Fruit fly (Drosophila melanogaster) whole organism, embryonic: ENCODE measurements around the gene CG14088.
A peak's percentile ranks its signal among the peaks of the same experiment; 100 is the strongest.

Experiments
- ATbp ChIP-seq: fragments of 200-800 bp; sonication (Bioruptor generic); optimal IDR thresholded peaks from 2 replicates; lab custom pipeline; 2017; ENCODE audit warnings: missing biosample characterization, mild to moderate bottlenecking, missing genetic modification characterization, missing genetic modification reagents
- Aef1 ChIP-seq: fragments of 200-800 bp; sonication (Bioruptor generic); IDR thresholded peaks from 3 replicates; pipeline ENCODE4 v1.3.6; 2022; ENCODE audit warnings: missing biosample characterization, missing genetic modification characterization
- Bdp1 ChIP-seq: fragments of 200-800 bp; sonication (Bioruptor generic); optimal IDR thresholded peaks from 3 replicates; lab custom pipeline; 2016; ENCODE audit warnings: missing biosample characterization, missing genetic modification characterization
- CG1024 ChIP-seq: fragments of 200-800 bp; sonication (Bioruptor generic); IDR thresholded peaks from 2 replicates; pipeline ENCODE4 v1.3.6; 2022; ENCODE audit warnings: missing biosample characterization, missing genetic modification characterization
- CG10321 ChIP-seq: fragments of 200-800 bp; sonication (Bioruptor generic); IDR thresholded peaks from 2 replicates; pipeline ENCODE4 v1.3.6; 2022; ENCODE audit warnings: missing biosample characterization, missing genetic modification characterization
- CG11504 ChIP-seq: fragments of 200-800 bp; sonication (Bioruptor generic); optimal IDR thresholded peaks from 3 replicates; lab custom pipeline; 2019; ENCODE audit warnings: missing biosample characterization, mild to moderate bottlenecking, missing genetic modification characterization, moderate library complexity
- CG11560 ChIP-seq: fragments of 200-800 bp; sonication (Bioruptor generic); IDR thresholded peaks from 3 replicates; pipeline ENCODE4 v1.3.6; 2022; ENCODE audit warnings: missing biosample characterization, missing genetic modification characterization
- CG11696 ChIP-seq: fragments of 200-800 bp; sonication (Bioruptor generic); IDR thresholded peaks from 2 replicates; pipeline ENCODE4 v1.3.6; 2022; ENCODE audit warnings: missing biosample characterization, missing genetic modification characterization
- CG14667 ChIP-seq: fragments of 200-800 bp; sonication (Bioruptor generic); IDR thresholded peaks from 2 replicates; pipeline ENCODE4 v1.3.6; 2022; ENCODE audit warnings: missing biosample characterization, missing genetic modification characterization
- CG1647 ChIP-seq: fragments of 200-800 bp; sonication (Bioruptor generic); optimal IDR thresholded peaks from 3 replicates; lab custom pipeline; 2016; ENCODE audit warnings: missing biosample characterization, missing genetic modification characterization
- CG18011 ChIP-seq: fragments of 200-800 bp; sonication (Bioruptor generic); optimal IDR thresholded peaks from 2 replicates; lab custom pipeline; 2017; ENCODE audit warnings: missing biosample characterization, missing genetic modification characterization, mild to moderate bottlenecking, moderate library complexity, missing genotype
- CG2712 ChIP-seq: fragments of 200-800 bp; optimal IDR thresholded peaks from 3 replicates; lab custom pipeline; 2019; ENCODE audit warnings: missing biosample characterization, mild to moderate bottlenecking, missing genetic modification characterization, moderate library complexity
- CG30431 ChIP-seq: fragments of 200-800 bp; sonication (Bioruptor generic); optimal IDR thresholded peaks from 2 replicates; lab custom pipeline; 2017; ENCODE audit warnings: missing biosample characterization, missing genetic modification characterization
- CG32772 ChIP-seq: fragments of 200-800 bp; sonication (Bioruptor generic); IDR thresholded peaks from 2 replicates; pipeline ENCODE4 v1.3.6; 2022; ENCODE audit warnings: missing biosample characterization, missing genetic modification characterization
- CG34376 ChIP-seq: fragments of 200-800 bp; sonication (Bioruptor generic); optimal IDR thresholded peaks from 2 replicates; lab custom pipeline; 2018; ENCODE audit warnings: missing biosample characterization, mild to moderate bottlenecking, missing genetic modification characterization
- CG43689 ChIP-seq: fragments of 200-800 bp; sonication (Bioruptor generic); IDR thresholded peaks from 2 replicates; pipeline ENCODE4 v1.3.6; 2022; ENCODE audit warnings: missing biosample characterization, missing genetic modification characterization
- CG4820 ChIP-seq: fragments of 200-800 bp; sonication (Bioruptor generic); optimal IDR thresholded peaks from 3 replicates; lab custom pipeline; 2016; ENCODE audit warnings: missing biosample characterization, missing genetic modification characterization
- CG4854 ChIP-seq: fragments of 200-800 bp; sonication (Bioruptor generic); optimal IDR thresholded peaks from 2 replicates; lab custom pipeline; 2016; ENCODE audit warnings: missing biosample characterization, missing genetic modification characterization, inconsistent platforms
- CG6272 ChIP-seq: fragments of 200-800 bp; sonication (Bioruptor generic); IDR thresholded peaks from 2 replicates; pipeline ENCODE4 v1.3.6; 2022; ENCODE audit warnings: missing biosample characterization, missing genetic modification characterization
- CG6689 ChIP-seq: fragments of 200-800 bp; sonication (Bioruptor generic); IDR thresholded peaks from 2 replicates; pipeline ENCODE4 v1.3.6; 2022; ENCODE audit warnings: missing biosample characterization, missing genetic modification characterization
- CG7963 ChIP-seq: fragments of 200-800 bp; sonication (Bioruptor generic); IDR thresholded peaks from 3 replicates; pipeline ENCODE4 v1.3.6; 2022; ENCODE audit warnings: missing biosample characterization, missing genetic modification characterization; ENCODE audit not compliant: partially characterized antibody
- CG8924 ChIP-seq: fragments of 200-800 bp; optimal IDR thresholded peaks from 3 replicates; lab custom pipeline; 2019; ENCODE audit warnings: missing biosample characterization, mild to moderate bottlenecking, missing genetic modification characterization, moderate library complexity
- CG9437 ChIP-seq: fragments of 200-800 bp; sonication (Bioruptor generic); optimal IDR thresholded peaks from 2 replicates; lab custom pipeline; 2018; ENCODE audit warnings: missing biosample characterization, mild to moderate bottlenecking, missing genetic modification characterization
- D19A ChIP-seq: fragments of 200-800 bp; optimal IDR thresholded peaks from 3 replicates; lab custom pipeline; 2019; ENCODE audit warnings: missing biosample characterization, mild to moderate bottlenecking, missing genetic modification characterization, moderate library complexity
- Drgx ChIP-seq: fragments of 200-800 bp; sonication (Bioruptor generic); IDR thresholded peaks from 2 replicates; pipeline ENCODE4 v1.3.6; 2022; ENCODE audit warnings: missing biosample characterization, missing genetic modification characterization
- E2f1 ChIP-seq: fragments of 200-800 bp; sonication (Bioruptor generic); IDR thresholded peaks from 2 replicates; pipeline ENCODE4 v1.3.6; 2022; ENCODE audit warnings: missing biosample characterization, missing genetic modification characterization
- Ets65A ChIP-seq: fragments of 200-800 bp; sonication (Bioruptor generic); peaks from one replicate; lab custom pipeline; 2016; ENCODE audit warnings: missing biosample characterization, missing genetic modification characterization
- H2.0 ChIP-seq: fragments of 200-800 bp; sonication (Bioruptor generic); IDR thresholded peaks from 2 replicates; pipeline ENCODE4 v1.3.6; 2022; ENCODE audit warnings: missing biosample characterization, missing genetic modification characterization
- Xbp1 ChIP-seq: fragments of 200-800 bp; sonication (Bioruptor generic); optimal IDR thresholded peaks from 3 replicates; lab custom pipeline; 2016; ENCODE audit warnings: missing biosample characterization, mild to moderate bottlenecking, missing genetic modification characterization
- Xrp1 ChIP-seq: fragments of 200-800 bp; sonication (Bioruptor generic); IDR thresholded peaks from 2 replicates; pipeline ENCODE4 v1.3.6; 2022; ENCODE audit warnings: missing biosample characterization, missing genetic modification characterization
- ab ChIP-seq: fragments of 200-800 bp; sonication (Bioruptor generic); optimal IDR thresholded peaks from 2 replicates; lab custom pipeline; 2016; ENCODE audit warnings: missing biosample characterization, missing genetic modification characterization
- az2 ChIP-seq: fragments of 200-800 bp; sonication (Bioruptor generic); optimal IDR thresholded peaks from 3 replicates; lab custom pipeline; 2016; ENCODE audit warnings: missing biosample characterization, missing genetic modification characterization
- chif ChIP-seq, 2 experiments: fragments of 200-800 bp; sonication (Bioruptor generic); optimal IDR thresholded peaks; 3 replicates each; lab custom pipeline; 2016; ENCODE audit warnings: missing biosample characterization in 2 of 2, missing genetic modification characterization in 2 of 2
- croc ChIP-seq: fragments of 200-800 bp; sonication (Bioruptor generic); conservative IDR thresholded peaks from 3 replicates; pipeline ENCODE4 v1.3.6; 2022; ENCODE audit warnings: missing biosample characterization, missing genetic modification characterization
- en ChIP-seq: fragments of 200-800 bp; sonication (Bioruptor generic); optimal IDR thresholded peaks from 2 replicates; lab custom pipeline; 2016; ENCODE audit warnings: missing biosample characterization, missing genetic modification characterization
- eve ChIP-seq, 2 experiments: fragments of >200 bp; optimal IDR thresholded peaks; 2 replicates each; lab custom pipeline; 2017; ENCODE audit warnings: missing biosample characterization in 2 of 2, missing genetic modification characterization in 2 of 2
- ewg ChIP-seq: fragments of 200-800 bp; sonication (Bioruptor generic); optimal IDR thresholded peaks from 3 replicates; lab custom pipeline; 2017; ENCODE audit warnings: mild to moderate bottlenecking, missing biosample characterization, missing genetic modification reagents, missing genetic modification characterization
- fd64A ChIP-seq: fragments of 200-800 bp; sonication (Bioruptor generic); optimal IDR thresholded peaks from 3 replicates; lab custom pipeline; 2018; ENCODE audit warnings: missing biosample characterization, mild to moderate bottlenecking, missing genetic modification characterization
- fd96Cb ChIP-seq: fragments of 200-800 bp; sonication (Bioruptor generic); optimal IDR thresholded peaks from 2 replicates; lab custom pipeline; 2018; ENCODE audit warnings: missing biosample characterization, mild to moderate bottlenecking, missing genetic modification characterization, moderate library complexity
- lmd ChIP-seq: fragments of 200-800 bp; sonication (Bioruptor generic); IDR thresholded peaks from 2 replicates; pipeline ENCODE4 v1.3.6; 2022; ENCODE audit warnings: missing biosample characterization, missing genetic modification characterization
- maf-S ChIP-seq: fragments of 200-800 bp; sonication (Bioruptor generic); optimal IDR thresholded peaks from 2 replicates; lab custom pipeline; 2016; ENCODE audit warnings: missing biosample characterization, missing genetic modification characterization
- nmo ChIP-seq: fragments of 200-800 bp; sonication (Bioruptor generic); optimal IDR thresholded peaks from 2 replicates; lab custom pipeline; 2018; ENCODE audit warnings: missing biosample characterization, mild to moderate bottlenecking, missing genetic modification characterization, moderate library complexity
- prd ChIP-seq, 3 experiments: fragments of >200 bp in 2 of 3; fragments of 200-800 bp in 1 of 3; sonication (Bioruptor generic) in 1 of 3; optimal IDR thresholded peaks in 2 of 3; IDR thresholded peaks in 1 of 3; 2 replicates in 2 of 3; 3 replicates in 1 of 3; pipeline versions ENCODE4 v1.3.6 to Lab custom; 2017 to 2022; ENCODE audit warnings: missing biosample characterization in 1 of 3, missing genetic modification characterization in 1 of 3
- repo ChIP-seq: fragments of 200-800 bp; sonication (Bioruptor generic); optimal IDR thresholded peaks from 2 replicates; lab custom pipeline; 2016; ENCODE audit warnings: missing biosample characterization, missing genetic modification characterization
- sens ChIP-seq: fragments of 200-800 bp; sonication (Bioruptor generic); peaks from one replicate; lab custom pipeline; 2016; ENCODE audit warnings: missing biosample characterization, missing genetic modification characterization
- so ChIP-seq: fragments of 200-800 bp; sonication (Bioruptor generic); IDR thresholded peaks from 3 replicates; pipeline ENCODE4 v1.3.6; 2022; ENCODE audit warnings: missing biosample characterization, missing genetic modification characterization
- tgo ChIP-seq: fragments of 200-800 bp; sonication (Bioruptor generic); IDR thresholded peaks from 3 replicates; pipeline ENCODE4 v1.3.6; 2022; ENCODE audit warnings: missing biosample characterization, missing genetic modification characterization
- tin ChIP-seq: fragments of 200-800 bp; sonication (Bioruptor generic); optimal IDR thresholded peaks from 3 replicates; lab custom pipeline; 2016; ENCODE audit warnings: missing biosample characterization, missing genetic modification characterization
- tio ChIP-seq: fragments of 200-800 bp; sonication (Bioruptor generic); optimal IDR thresholded peaks from 2 replicates; lab custom pipeline; 2017; ENCODE audit warnings: missing biosample characterization, missing genetic modification characterization, inconsistent platforms

CG14088 gene

dm6 chr3L:19270542-19270941, at the start of gene CG14088:
CG14088 (minus strand) TSS chr3L:19270642.
- TF ChIP-seq CG1024 (GFP tag; lab: Robert Waterston, UW) = no peak
- TF ChIP-seq CG10321 (GFP tag; lab: Robert Waterston, UW) = no peak
- TF ChIP-seq maf-S (GFP tag; lab: Kevin White, UChicago) = no peak
- no peak for TF ChIP-seq CG34376
- TF ChIP-seq CG4854 (GFP tag; lab: Kevin White, UChicago) = no peak
- no peak for TF ChIP-seq Ets65A (GFP tag; lab: Kevin White, UChicago)
- TF ChIP-seq ewg (GFP tag; lab: Kevin White, UChicago) = no peak
- no peak for TF ChIP-seq Aef1 (GFP tag; lab: Robert Waterston, UW)
- no peak for TF ChIP-seq CG1647 (GFP tag; lab: Kevin White, UChicago)
- no peak for TF ChIP-seq CG9437
- no peak for TF ChIP-seq CG43689
- no peak for TF ChIP-seq ATbp (GFP tag; lab: Kevin White, UChicago)
- TF ChIP-seq CG8924 (tag; lab: Kevin White, UChicago) = no peak
- TF ChIP-seq, all 482 proteins: peak for 0

DNA sequence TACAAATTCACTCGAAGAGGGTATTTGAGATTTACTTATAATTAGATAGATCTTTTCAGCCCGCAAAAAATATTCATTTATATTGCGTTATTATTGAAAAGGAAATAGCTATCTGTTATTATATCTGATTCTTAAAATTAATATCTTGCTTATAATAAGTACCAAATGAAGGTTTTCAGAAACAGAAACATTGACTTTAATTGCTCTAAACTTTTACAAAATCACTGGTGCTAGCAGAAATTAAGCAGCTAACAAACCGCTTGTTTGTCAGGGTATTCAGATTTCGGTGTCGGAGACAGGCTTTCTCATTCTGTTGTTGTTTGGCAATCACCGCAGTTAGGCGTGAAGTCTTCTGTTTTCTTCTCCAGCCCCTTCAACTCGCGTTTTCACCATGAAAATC, 46.2 kb upstream of the CG14088 start:
- TF ChIP-seq sens (GFP tag; lab: Kevin White, UChicago) = peak; percentile 3
- no peak for TF ChIP-seq fd64A (GFP tag; lab: Kevin White, UChicago)
- TF ChIP-seq az2 (GFP tag; lab: Kevin White, UChicago) = no peak
- TF ChIP-seq CG11696 = no peak
- no peak for TF ChIP-seq CG2712 (tag; lab: Kevin White, UChicago)
- TF ChIP-seq D19A (tag; lab: Kevin White, UChicago) = peak; percentile 71
- TF ChIP-seq eve (GFP tag; optimal IDR thresholded peaks at IDR 0.05; lab: Kevin White, UChicago) = no peak
- TF ChIP-seq CG9437 = no peak
- TF ChIP-seq chif (GFP tag; optimal IDR thresholded peaks at IDR 0.05; lab: Kevin White, UChicago) = no peak
- TF ChIP-seq H2.0 = no peak
- no peak for TF ChIP-seq CG11504
- TF ChIP-seq so (GFP tag; lab: Robert Waterston, UW) = no peak
- no peak for TF ChIP-seq CG18011 (GFP tag; lab: Kevin White, UChicago)
- TF ChIP-seq CG11560 (tag; lab: Robert Waterston, UW) = no peak

DNA sequence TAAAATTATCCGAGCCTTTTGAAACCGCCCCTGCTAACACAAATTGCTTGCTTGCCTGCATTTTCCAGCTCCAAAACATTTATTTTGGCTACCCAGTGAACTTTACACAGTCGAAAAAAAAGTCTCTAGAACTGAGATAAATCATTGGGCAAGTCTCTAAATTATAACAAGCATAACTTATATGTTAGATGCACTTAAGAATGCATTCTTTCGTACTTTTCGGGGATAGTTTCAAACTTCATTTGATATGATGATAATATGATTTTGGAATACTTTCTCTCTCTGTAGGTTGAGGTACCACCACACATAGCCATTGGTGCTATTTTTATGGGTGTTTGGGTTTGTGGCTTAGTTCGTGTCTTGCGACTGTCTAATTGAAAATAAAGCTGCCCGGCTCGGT, 44.4 kb upstream of the CG14088 start:
- TF ChIP-seq lmd (GFP tag; lab: Robert Waterston, UW) (peak; percentile 28; the same call in 1 of the 2 replicates), Bdp1 (no peak), tio (GFP tag; lab: Kevin White, UChicago) (peak; percentile 35), CG7963 (GFP tag; lab: Robert Waterston, UW) (no peak), fd96Cb (tag; lab: Kevin White, UChicago) (peak; percentile 34), Ets65A (GFP tag; lab: Kevin White, UChicago) (peak; percentile 54), en (GFP tag; lab: Kevin White, UChicago) (no peak), prd (optimal IDR thresholded peaks at IDR 0.05; lab: Kevin White, UChicago) (no peak), prd (GFP tag; IDR thresholded peaks at IDR 0.05; lab: Robert Waterston, UW) (peak; percentile 52; the same call in 2 of the 3 replicates), CG4820 (peak; percentile 15), CG6689 (peak; percentile 40; the same call in 1 of the 2 replicates), CG30431 (GFP tag; lab: Kevin White, UChicago) (peak; percentile 5), repo (GFP tag; lab: Kevin White, UChicago) (no peak), Xbp1 (GFP tag; lab: Kevin White, UChicago) (peak; percentile 18), Xrp1 (no peak), tin (peak; percentile 11), croc (GFP tag; lab: Robert Waterston, UW) (0 out of 3 replicates have a peak, but pooled peaks have one; percentile 15), nmo (peak; percentile 36), Drgx (peak; percentile 94), chif (GFP tag; optimal IDR thresholded peaks at IDR 0.05; lab: Kevin White, UChicago) (peak; percentile 10 to 13), CG32772 (GFP tag; lab: Robert Waterston, UW) (peak; percentile 41; the same call in 1 of the 2 replicates), E2f1 (GFP tag; lab: Robert Waterston, UW) (0 out of 2 replicates have a peak, but pooled peaks have one; percentile 25), ab (GFP tag; lab: Kevin White, UChicago) (no peak), CG6272 (no peak), CG14667 (0 out of 2 replicates have a peak, but pooled peaks have one; percentile 25), tgo (GFP tag; lab: Robert Waterston, UW) (0 out of 3 replicates have a peak, but pooled peaks have one; percentile 25), sens (GFP tag; lab: Kevin White, UChicago) (peak; percentile 84)
